Fruit fly (Drosophila melanogaster) whole organism, larva: Measurements from ENCODE around the gene Cyp4e3.
A peak's percentile ranks its signal among the peaks of the same experiment; 100 is the strongest.

ENCODE experiments used
- noc ChIP-seq: fragments of 200-800 bp; sonication (Bioruptor generic); optimal IDR thresholded peaks from 3 replicates; lab custom pipeline; 2019; ENCODE audit warnings: missing biosample characterization, mild to moderate bottlenecking, missing genetic modification characterization, moderate library complexity

The Cyp4e3 gene

DNA sequence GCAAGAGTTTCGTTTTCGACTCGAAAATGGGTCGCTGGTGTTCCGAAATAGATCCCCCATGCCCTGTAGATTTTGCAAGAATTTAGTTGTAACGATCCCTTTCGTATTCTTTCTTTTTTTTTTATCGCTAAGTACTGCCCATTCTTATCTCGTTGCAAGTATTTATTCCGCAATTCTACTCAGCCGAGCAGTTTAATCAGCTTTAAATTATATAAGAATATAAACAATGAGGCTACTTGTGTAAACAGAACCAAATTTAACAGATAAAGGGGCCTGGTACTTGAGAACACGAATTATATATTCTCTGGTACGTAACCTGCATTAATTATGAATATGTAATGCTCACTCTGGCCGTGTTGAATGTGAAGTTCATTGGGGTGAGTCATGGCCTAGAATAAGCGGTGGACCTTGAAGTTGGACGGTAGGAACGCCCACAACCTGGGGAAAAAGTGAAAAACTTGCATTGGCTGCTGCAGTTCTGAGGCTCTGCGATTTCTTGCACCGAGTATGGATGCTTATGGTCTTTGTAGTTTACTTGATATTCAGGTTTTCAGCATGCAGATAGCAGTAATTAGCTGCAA, 42.3 kb downstream of the Cyp4e3 start:
- no peak for TF ChIP-seq noc (tag; lab: Kevin White, UChicago)

DNA sequence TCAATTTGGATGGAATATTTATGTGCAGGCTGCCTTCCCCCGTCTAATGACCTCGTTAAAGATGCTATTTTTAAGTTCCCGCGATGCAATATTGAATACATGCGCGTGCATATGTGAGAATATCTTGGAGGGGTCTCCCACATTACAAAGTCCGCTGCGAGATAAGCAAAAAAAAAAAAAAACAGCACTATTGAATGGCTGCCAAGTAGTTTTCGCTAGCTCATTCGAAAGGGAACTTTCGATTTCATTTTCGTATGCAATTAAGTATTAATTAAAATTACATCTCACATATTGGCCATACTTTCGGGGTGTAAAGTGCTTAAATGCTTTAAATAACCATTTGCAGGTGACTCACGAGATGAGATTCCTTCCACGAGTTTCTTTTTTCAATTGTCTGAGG, 42.8 kb downstream of the Cyp4e3 start:
- TF ChIP-seq noc (tag; lab: Kevin White, UChicago): no peak

DNA sequence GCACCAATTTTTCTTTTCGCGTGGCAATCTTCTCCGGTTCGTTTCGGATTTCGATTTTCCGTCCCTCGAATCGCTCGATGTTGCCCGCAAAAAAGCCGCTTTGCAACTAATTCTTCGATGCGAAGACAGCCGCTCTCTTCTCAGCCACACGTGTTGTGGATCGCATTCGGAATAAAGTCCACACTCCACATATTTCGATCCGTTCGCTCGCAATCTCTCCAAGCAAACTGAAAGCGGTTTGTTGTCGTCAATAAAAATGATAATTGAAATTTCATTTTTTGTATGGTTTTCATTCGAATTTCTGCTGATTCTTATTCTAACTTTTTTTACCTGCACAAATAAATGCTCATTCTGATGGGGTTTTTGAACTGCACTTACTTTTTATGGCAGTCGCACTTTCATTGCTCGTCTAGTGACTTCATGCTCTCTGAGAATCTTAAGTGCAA, 44.0 kb downstream of the Cyp4e3 start, which contains the start of gene CG31710:
CG31710 (minus strand) TSS at position 83 of the 446 bp plus-strand sequence.
- TF ChIP-seq noc (tag; lab: Kevin White, UChicago): peak; percentile 46

DNA sequence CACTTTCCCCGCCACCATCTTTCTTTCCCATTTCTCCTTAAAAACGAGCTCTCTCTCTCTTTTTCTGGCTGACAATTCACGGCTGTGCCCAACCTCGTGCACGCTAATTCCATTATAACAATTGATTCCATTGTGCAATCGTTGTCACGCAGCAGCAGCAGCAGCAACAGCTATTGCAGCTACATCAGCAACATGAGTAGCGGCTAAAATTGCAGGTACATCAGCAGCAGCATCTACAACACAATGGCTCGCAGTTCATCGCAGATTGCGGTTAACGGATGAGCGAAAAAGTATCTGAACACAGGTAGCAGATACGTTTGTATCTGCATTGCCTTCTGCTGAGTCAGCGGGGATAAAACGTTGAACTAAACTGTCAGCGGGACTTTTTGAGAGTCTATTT, 44.6 kb downstream of the Cyp4e3 start:
- no peak for TF ChIP-seq noc (tag; lab: Kevin White, UChicago)

DNA sequence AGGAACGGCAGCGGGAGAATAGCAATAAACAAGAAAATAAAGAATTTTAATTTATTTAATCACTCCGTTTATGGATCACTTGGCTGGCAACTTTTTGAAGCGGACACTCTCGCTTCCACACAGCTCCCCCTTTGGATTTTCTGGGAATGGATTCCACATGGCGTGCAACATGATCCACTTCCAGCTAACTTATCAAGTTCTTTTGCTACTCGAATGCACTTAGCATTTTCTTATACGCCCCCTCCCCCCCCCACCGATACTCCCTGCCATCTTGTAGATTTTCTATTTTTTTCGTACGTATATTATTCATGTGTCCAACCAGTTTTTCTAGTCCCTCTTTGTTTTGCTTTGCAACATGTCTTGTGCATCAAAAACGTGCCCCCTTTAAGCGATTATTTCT, 45.5 kb downstream of the Cyp4e3 start:
- no peak for TF ChIP-seq noc (tag; lab: Kevin White, UChicago)

DNA sequence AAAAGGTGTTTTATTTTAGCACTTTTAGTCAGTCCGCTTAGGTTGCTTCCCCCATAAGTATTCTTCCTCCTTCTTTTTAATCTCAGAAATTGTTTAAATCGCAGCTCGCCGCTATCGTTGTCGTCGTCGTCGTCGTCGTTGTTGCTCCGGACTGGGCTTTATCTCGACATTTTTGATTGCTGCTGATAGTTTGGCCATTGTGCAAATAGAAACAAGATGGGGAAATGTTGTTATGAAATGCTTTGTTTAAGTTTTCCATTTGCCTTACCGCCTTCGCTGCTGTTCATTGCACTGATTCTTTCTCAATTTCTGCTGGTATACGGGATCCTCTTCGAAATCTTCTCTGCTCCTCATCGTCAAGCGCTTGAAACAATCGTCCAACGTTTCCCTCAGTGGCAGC, 46.9 kb downstream of the Cyp4e3 start:
- no peak for TF ChIP-seq noc (tag; lab: Kevin White, UChicago)

DNA sequence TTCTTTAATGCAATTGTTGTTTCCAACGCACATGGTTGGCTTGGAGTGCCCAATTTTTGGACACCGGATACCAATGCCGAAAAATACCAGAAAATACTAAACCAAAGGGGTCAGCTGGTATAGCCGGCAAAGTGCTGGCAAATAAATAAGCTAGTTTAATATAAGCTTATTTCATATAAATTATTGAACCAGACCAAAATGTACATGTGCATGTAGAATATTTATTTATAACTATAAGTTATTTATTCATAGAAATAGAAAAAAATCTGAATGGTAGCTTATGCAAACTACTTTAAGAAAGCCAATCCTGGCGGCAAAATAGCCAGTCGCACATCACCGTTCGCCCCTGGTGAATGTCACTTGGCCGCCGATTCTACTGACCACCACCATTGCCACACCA, 49.4 kb downstream of the Cyp4e3 start, which contains the start of gene pelo:
pelo (plus strand) TSS at position 357 of the 400 bp plus-strand sequence.
- TF ChIP-seq noc (tag; lab: Kevin White, UChicago): peak; percentile 70

DNA sequence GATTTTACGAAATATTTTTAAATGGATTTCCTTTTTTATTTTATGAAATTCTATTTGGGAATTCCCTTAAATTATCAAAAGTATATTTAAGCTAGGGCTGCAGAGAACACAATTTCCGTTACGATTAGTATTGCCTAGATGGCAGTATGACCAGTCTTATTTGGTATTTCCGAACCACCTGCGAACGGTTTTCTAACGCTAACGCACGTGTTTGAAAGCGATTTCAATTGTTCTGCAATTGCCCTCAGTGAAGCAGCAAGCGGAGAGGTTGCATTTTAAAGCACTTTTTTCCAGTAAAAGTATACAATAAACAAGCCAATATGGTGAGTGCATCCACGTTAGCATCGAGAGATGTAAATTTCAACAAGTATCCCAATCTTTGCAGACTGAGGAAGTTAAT, 50.3 kb downstream of the Cyp4e3 start, which contains the start of gene hoip:
hoip (plus strand) TSS at position 177 of the 400 bp plus-strand sequence.
- TF ChIP-seq noc (tag; lab: Kevin White, UChicago): no peak

DNA sequence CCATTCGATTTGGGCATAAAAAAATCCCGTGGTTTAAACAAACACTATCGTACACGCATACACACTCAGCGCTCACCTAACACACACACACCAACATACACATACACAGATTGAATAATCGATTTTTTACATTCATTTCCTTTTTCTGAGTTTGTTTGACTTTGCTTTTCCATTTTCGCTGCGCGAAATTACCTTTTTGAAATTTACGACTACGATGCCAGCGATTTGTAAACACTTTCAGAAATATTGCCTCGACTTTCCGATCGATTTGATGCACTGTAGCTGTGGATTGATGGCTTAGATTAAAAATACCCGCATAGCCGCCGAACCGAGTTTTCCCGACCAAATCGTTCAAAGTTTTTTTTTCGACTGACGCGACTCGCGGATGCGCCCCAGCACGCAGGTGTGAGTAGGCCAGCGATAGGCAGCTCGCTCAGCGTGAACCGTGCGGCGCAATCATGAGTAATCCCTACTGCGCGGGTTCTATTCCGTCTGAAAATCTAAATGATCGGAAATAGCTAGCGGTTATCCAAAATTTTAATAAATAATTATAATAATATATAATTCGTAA, 50.9 kb downstream of the Cyp4e3 start, which contains the start of gene Pka-C1:
Pka-C1 (minus strand) TSS at position 375 of the 571 bp plus-strand sequence.
- TF ChIP-seq noc (tag; lab: Kevin White, UChicago): peak; percentile 39

DNA sequence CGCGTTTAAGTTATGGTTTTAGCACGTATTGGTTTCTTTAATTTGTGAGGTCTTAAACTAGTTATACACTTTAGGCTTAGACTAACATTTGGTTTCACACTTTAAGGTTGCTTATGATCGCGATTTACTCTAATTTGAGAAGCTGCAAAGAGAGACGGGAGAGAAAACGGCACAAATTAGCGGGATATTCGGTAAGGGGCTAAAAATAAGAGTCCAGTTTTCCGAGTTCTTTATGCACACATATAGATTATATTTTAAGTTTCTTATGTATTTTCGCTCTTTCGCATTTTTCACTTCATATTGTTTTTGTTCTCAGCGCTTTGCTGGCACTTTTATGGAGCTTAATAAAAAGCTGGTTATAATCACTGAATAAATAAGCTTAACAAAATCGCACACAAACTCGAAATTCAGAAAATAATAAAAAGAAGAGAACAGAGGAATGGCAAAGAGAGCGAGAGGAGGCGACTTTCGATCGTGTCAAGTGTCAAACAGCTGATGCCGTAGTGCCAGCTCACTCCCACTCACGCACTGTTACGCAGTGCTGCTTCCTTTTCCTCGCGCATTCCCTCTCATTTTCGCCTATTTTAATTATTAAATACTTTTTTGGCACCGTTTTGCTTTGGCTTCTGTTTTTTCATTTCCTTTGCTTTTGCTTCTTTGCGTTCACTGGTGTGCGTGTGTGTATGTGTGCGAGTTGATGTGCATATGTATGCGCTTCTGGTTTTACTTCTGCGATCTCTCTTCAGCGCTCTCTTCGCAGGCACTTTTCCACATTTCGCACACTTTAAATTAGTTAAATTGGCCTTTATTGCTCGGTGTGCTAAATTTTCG, 51.6 kb downstream of the Cyp4e3 start:
- peak; percentile 30 for TF ChIP-seq noc (tag; lab: Kevin White, UChicago)
